Worm (Caenorhabditis elegans) whole organism, late embryonic: ENCODE data around the gene F17C11.13.

Experiments used
- ceh-45 ChIP-seq: fragments of 200-800 bp; sonication (Bioruptor generic); IDR thresholded peaks from 2 replicates; pipeline ENCODE4 v1.3.6; 2022; ENCODE audit warnings: missing genetic modification reagents, missing genetic modification characterization, missing compliant biosample characterization
- ceh-48 ChIP-seq: sonication (generic microtip); optimal IDR thresholded peaks from 2 replicates; lab custom pipeline; 2016; ENCODE audit warnings: missing genetic modification characterization, inconsistent platforms, missing compliant biosample characterization
- ceh-6 ChIP-seq: fragments of 200-800 bp; sonication (Bioruptor generic); optimal IDR thresholded peaks from 2 replicates; lab custom pipeline; 2018; ENCODE audit warnings: mild to moderate bottlenecking, missing genetic modification characterization, missing compliant biosample characterization
- dve-1 ChIP-seq: sonication (generic microtip); optimal IDR thresholded peaks from 2 replicates; lab custom pipeline; 2017; ENCODE audit warnings: antibody characterized with exemption, mild to moderate bottlenecking, missing genetic modification characterization, missing compliant biosample characterization
- hlh-30 ChIP-seq: sonication (generic microtip); optimal IDR thresholded peaks from 2 replicates; lab custom pipeline; 2017; ENCODE audit warnings: antibody characterized with exemption, missing genetic modification characterization, missing compliant biosample characterization; ENCODE audit not compliant: insufficient read depth
- madf-2 ChIP-seq: sonication (generic microtip); optimal IDR thresholded peaks from 2 replicates; lab custom pipeline; 2017; ENCODE audit warnings: missing genetic modification characterization, missing compliant biosample characterization
- nfya-1 ChIP-seq: sonication (generic microtip); optimal IDR thresholded peaks from 2 replicates; lab custom pipeline; 2017; ENCODE audit warnings: missing genetic modification characterization, mild to moderate bottlenecking, missing compliant biosample characterization, antibody characterized with exemption, moderate library complexity
- pha-2 ChIP-seq: sonication (generic microtip); optimal IDR thresholded peaks from 2 replicates; lab custom pipeline; 2017; ENCODE audit warnings: mild to moderate bottlenecking, missing genetic modification characterization, missing compliant biosample characterization
- pqm-1 ChIP-seq: sonication (generic microtip); optimal IDR thresholded peaks from 2 replicates; lab custom pipeline; 2016; ENCODE audit warnings: missing genetic modification characterization, missing compliant biosample characterization
- rnt-1 ChIP-seq: sonication (generic microtip); optimal IDR thresholded peaks from 2 replicates; lab custom pipeline; 2016; ENCODE audit warnings: missing genetic modification characterization, missing compliant biosample characterization
- unc-86 ChIP-seq: sonication (generic microtip); optimal IDR thresholded peaks from 2 replicates; lab custom pipeline; 2016; ENCODE audit warnings: missing genetic modification characterization, missing compliant biosample characterization

DNA sequence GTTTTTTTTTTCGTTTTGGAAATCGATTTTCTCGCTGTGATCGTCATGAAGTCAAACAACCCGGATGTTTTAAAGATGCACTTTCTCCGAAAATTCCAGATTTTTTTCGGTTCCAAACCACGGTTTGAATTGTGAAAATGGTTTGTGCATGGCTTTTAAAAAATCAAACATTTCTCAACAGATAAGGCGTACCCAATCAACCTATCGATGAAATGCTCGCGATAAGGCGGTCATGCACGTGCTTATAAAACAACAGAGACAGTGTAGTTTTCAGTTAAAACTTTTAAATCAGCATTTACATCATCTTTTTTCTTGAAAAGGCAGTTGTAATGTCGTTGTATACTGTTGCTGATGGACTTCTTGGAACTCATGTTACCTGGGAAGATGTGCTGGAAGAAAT, 23.3 kb upstream of the F17C11.13 start, which contains the start of gene F58B4.5:
- no peak for TF ChIP-seq hlh-30 (tag; lab: Kevin White, UChicago)
- TF ChIP-seq pqm-1 (tag; lab: Kevin White, UChicago): no peak
- TF ChIP-seq unc-86: no peak
- TF ChIP-seq ceh-6 (GFP tag; lab: Kevin White, UChicago): no peak
- no peak for TF ChIP-seq nfya-1 (tag; lab: Kevin White, UChicago)
- no peak for TF ChIP-seq rnt-1 (tag; lab: Kevin White, UChicago)
- no peak for TF ChIP-seq ceh-48 (tag; lab: Kevin White, UChicago)
- TF ChIP-seq dve-1 (tag; lab: Kevin White, UChicago): no peak
- TF ChIP-seq pha-2: no peak
- TF ChIP-seq ceh-45: no peak
- TF ChIP-seq madf-2: no peak
